Fruit fly (Drosophila melanogaster) whole organism, embryonic: ENCODE data around the gene CG15423.

Experiments
- Atf3 ChIP-seq: fragments of 200-800 bp; sonication (Bioruptor generic); optimal IDR thresholded peaks from 3 replicates; lab custom pipeline; 2016; ENCODE audit warnings: missing biosample characterization, missing genetic modification characterization
- CG1647 ChIP-seq: fragments of 200-800 bp; sonication (Bioruptor generic); optimal IDR thresholded peaks from 3 replicates; lab custom pipeline; 2016; ENCODE audit warnings: missing biosample characterization, missing genetic modification characterization
- CG2678 ChIP-seq: fragments of 200-800 bp; sonication (Bioruptor generic); optimal IDR thresholded peaks from 3 replicates; lab custom pipeline; 2019; ENCODE audit warnings: missing biosample characterization, mild to moderate bottlenecking, missing genetic modification characterization, moderate library complexity
- ato ChIP-seq: fragments of 200-800 bp; sonication (Bioruptor generic); IDR thresholded peaks from 2 replicates; pipeline ENCODE4 v1.3.6; 2022; ENCODE audit warnings: missing biosample characterization, missing genetic modification characterization; ENCODE audit not compliant: partially characterized antibody

dm6 chr2L:4051770-4052169, 45.9 kb downstream of the CG15423 start:
- no peak for TF ChIP-seq ato (GFP tag; lab: Robert Waterston, UW)
- no peak for TF ChIP-seq CG2678
- no peak for TF ChIP-seq CG1647 (GFP tag; lab: Kevin White, UChicago)
- TF ChIP-seq Atf3 (GFP tag; lab: Kevin White, UChicago): no peak
